Worm (Caenorhabditis elegans): ENCODE data around the gene F53F8.5.
A peak's percentile ranks its signal among the peaks of the same experiment; 100 is the strongest.

F53F8.5 gene

DNA sequence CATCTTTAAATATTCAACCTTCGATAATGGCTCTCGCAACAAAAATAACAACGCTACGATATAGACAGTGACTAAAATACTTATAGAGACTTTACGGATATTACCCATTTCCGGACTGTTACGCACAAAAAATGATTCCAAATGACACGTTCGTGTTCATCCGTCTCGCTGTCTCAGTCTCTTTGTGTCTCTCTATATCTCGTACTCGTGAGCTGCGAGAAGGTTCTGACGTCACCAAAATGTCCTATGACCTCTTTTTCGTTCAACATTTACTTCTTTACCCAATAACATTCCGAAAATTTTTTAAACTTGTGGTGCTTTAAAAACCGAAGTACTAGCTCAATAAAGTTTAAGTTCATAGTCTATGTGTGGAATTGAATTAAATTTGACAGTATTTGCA is 6.3 kb upstream of the F53F8.5 start (continued):
- TF ChIP-seq nhr-11 (tag; optimal IDR thresholded peaks at IDR 0.05), result no peak
- no peak for TF ChIP-seq attf-4 (tag; optimal IDR thresholded peaks at IDR 0.05)
- peak in 1 of 2 experiments; percentile 95 for TF ChIP-seq hif-1 (tag; optimal IDR thresholded peaks at IDR 0.05)
- no peak for TF ChIP-seq ceh-44 (GFP tag; IDR thresholded peaks at IDR 0.05)
- no peak for TF ChIP-seq lin-39 (tag; optimal IDR thresholded peaks at IDR 0.05)
- no peak for TF ChIP-seq nhr-28 (tag; optimal IDR thresholded peaks at IDR 0.05)
- TF ChIP-seq F49E8.2 (tag; optimal IDR thresholded peaks at IDR 0.05; ENCODE audit: borderline replicate concordance), result no peak
- TF ChIP-seq lsy-2 (tag; optimal IDR thresholded peaks at IDR 0.05), result peak in 1 of 2 experiments; percentile 32

- peak; percentile 84 for TF ChIP-seq set-16 (GFP tag; IDR thresholded peaks at IDR 0.05)
- 0 out of 2 replicates have a peak, but pooled peaks have one; percentile 63 for TF ChIP-seq F26F4.8 (GFP tag; conservative IDR thresholded peaks at IDR 0.05)
- TF ChIP-seq madf-9 (GFP tag; conservative IDR thresholded peaks at IDR 0.05), result 0 out of 2 replicates have a peak, but pooled peaks have one; percentile 45
- peak; percentile 28; the same call in 1 of the 2 replicates for TF ChIP-seq lin-38 (GFP tag; IDR thresholded peaks at IDR 0.05)
- 0 out of 2 replicates have a peak, but pooled peaks have one; percentile 29 for TF ChIP-seq ceh-44 (GFP tag; IDR thresholded peaks at IDR 0.05)
- peak; percentile 58; the same call in 1 of the 2 replicates for TF ChIP-seq Y105C5A.15 (GFP tag; IDR thresholded peaks at IDR 0.05)
Measured at ce11 chrV:20705125-20705524, 1.3 kb upstream of the F53F8.5 start.

- TF ChIP-seq Y48G9A.11 (GFP tag; IDR thresholded peaks at IDR 0.05) (peak; percentile 9; the same call in 1 of the 2 replicates), snpc-4 (tag; optimal IDR thresholded peaks at IDR 0.05) (peak; percentile 23), F49E8.2 (tag; optimal IDR thresholded peaks at IDR 0.05; ENCODE audit: borderline replicate concordance) (peak; percentile 18)
Measured at ce11 chrV:20698837-20699236, 5.0 kb downstream of the F53F8.5 start.

ce11 chrV:20698266-20698665 is 5.6 kb downstream of the F53F8.5 start, which contains the start of gene F53F8.7:
TSS of gene F53F8.7 (minus strand) at chrV:20698366.
- peak; percentile 42 for TF ChIP-seq aha-1 (tag)
- TF ChIP-seq dpl-1 (GFP tag; optimal IDR thresholded peaks at IDR 0.05), result no peak

DNA sequence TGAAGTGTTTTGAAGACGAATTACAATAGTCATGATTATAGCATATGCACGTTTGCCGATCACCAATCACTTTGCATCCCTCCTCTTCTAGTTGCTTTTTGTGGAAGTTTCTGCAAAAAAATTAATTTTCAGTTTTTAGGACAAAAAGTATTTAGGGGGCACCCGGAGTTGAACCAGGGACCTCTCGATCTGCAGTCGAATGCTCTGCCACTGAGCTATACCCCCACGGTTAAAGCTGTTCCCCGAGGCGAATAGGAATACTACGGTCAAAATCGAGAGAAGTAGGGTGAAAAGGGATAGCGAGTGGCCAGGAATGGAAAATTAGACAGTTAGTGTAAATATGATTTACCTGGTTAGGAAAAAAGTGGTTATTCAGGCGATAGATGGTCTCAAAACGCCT is 9.9 kb downstream of the F53F8.5 start:
- TF ChIP-seq unc-130 (GFP tag; optimal IDR thresholded peaks at IDR 0.05) (no peak), snpc-1.2 (GFP tag; IDR thresholded peaks at IDR 0.05) (peak; percentile 80), arid-1 (GFP tag; conservative IDR thresholded peaks at IDR 0.05) (peak; percentile 85), nhr-76 (tag; optimal IDR thresholded peaks at IDR 0.05) (no peak), dmd-8 (GFP tag; IDR thresholded peaks at IDR 0.05) (peak; percentile 90), nhr-42 (GFP tag; IDR thresholded peaks at IDR 0.05) (peak; percentile 58; the same call in 1 of the 2 replicates), ceh-28 (tag; optimal IDR thresholded peaks at IDR 0.05) (no peak), aha-1 (tag) (no peak), F37D6.2 (tag; optimal IDR thresholded peaks at IDR 0.05) (no peak), R02D3.7 (tag; optimal IDR thresholded peaks at IDR 0.05) (no peak), hlh-30 (tag; optimal IDR thresholded peaks at IDR 0.05; ENCODE audit: insufficient read depth) (peak; percentile 0), ZK337.2 (GFP tag; IDR thresholded peaks at IDR 0.05) (peak; percentile 68; the same call in 1 of the 2 replicates), F49E8.2 (tag; optimal IDR thresholded peaks at IDR 0.05; ENCODE audit: borderline replicate concordance) (peak; percentile 16), pha-4 (GFP tag; IDR thresholded peaks at IDR 0.05) (peak; percentile 88), pha-4 (tag; optimal IDR thresholded peaks at IDR 0.05) (no peak), ctbp-1 (GFP tag; IDR thresholded peaks at IDR 0.05) (peak; percentile 70), ceh-82 (tag; optimal IDR thresholded peaks at IDR 0.05) (no peak), nhr-25 (tag; optimal IDR thresholded peaks at IDR 0.05; ENCODE audit: borderline replicate concordance, insufficient read depth) (peak; percentile 40), lin-29 (GFP tag; IDR thresholded peaks at IDR 0.05) (0 out of 2 replicates have a peak, but pooled peaks have one; percentile 54), gei-8 (GFP tag; optimal IDR thresholded peaks at IDR 0.05) (peak; percentile 67), T20F7.1 (GFP tag; optimal IDR thresholded peaks at IDR 0.05) (peak; percentile 41), nhr-77 (tag; optimal IDR thresholded peaks at IDR 0.05) (peak; percentile 2), sdz-12 (GFP tag; optimal IDR thresholded peaks at IDR 0.05) (peak; percentile 60), madf-5 (GFP tag; IDR thresholded peaks at IDR 0.05) (peak; percentile 83 to 92; a peak in 3 of 4 replicates), daf-16 (GFP tag; optimal IDR thresholded peaks at IDR 0.05) (peak in 1 of 2 experiments; percentile 78), daf-16 (tag; optimal IDR thresholded peaks at IDR 0.05) (peak; percentile 58), zip-11 (GFP tag; IDR thresholded peaks at IDR 0.05) (0 out of 2 replicates have a peak, but pooled peaks have one; percentile 66), php-3 (GFP tag; IDR thresholded peaks at IDR 0.05) (peak; percentile 51; the same call in 1 of the 2 replicates)

All from whole organism, L4 larva.